Fruit fly (Drosophila melanogaster) whole organism, adult: ENCODE data around the gene CG45218.

ENCODE experiments used
- CG11617 ChIP-seq: fragments of 200-800 bp; sonication (Bioruptor generic); optimal IDR thresholded peaks from 2 replicates; lab custom pipeline; 2017; ENCODE audit warnings: mild to moderate bottlenecking, missing biosample characterization, missing genetic modification reagents, missing genetic modification characterization
- CG12768 ChIP-seq: fragments of 200-800 bp; sonication (Bioruptor generic); optimal IDR thresholded peaks from 2 replicates; lab custom pipeline; 2017; ENCODE audit warnings: missing biosample characterization, missing genetic modification characterization, mild to moderate bottlenecking, moderate library complexity, missing genetic modification reagents
- CG14711 ChIP-seq: fragments of 200-800 bp; sonication (Bioruptor generic); optimal IDR thresholded peaks from 2 replicates; lab custom pipeline; 2018; ENCODE audit warnings: missing biosample characterization, mild to moderate bottlenecking, missing genetic modification characterization, moderate library complexity
- CG1620 ChIP-seq: fragments of 200-800 bp; sonication (Bioruptor generic); optimal IDR thresholded peaks from 2 replicates; lab custom pipeline; 2016; ENCODE audit warnings: missing biosample characterization, missing genetic modification characterization
- CG33017 ChIP-seq: fragments of 200-800 bp; sonication (Bioruptor generic); optimal IDR thresholded peaks from 2 replicates; lab custom pipeline; 2018; ENCODE audit warnings: missing biosample characterization, mild to moderate bottlenecking, missing genetic modification characterization, moderate library complexity
- CG5204 ChIP-seq: fragments of 200-800 bp; sonication (Bioruptor generic); optimal IDR thresholded peaks from 2 replicates; lab custom pipeline; 2016; ENCODE audit warnings: missing biosample characterization, missing genetic modification characterization
- CG7045 ChIP-seq: fragments of 200-800 bp; sonication (Bioruptor generic); optimal IDR thresholded peaks from 2 replicates; lab custom pipeline; 2017; ENCODE audit warnings: missing biosample characterization, mild to moderate bottlenecking, missing genetic modification characterization
- CG7101 ChIP-seq: fragments of 200-800 bp; sonication (Bioruptor generic); optimal IDR thresholded peaks from 2 replicates; lab custom pipeline; 2018; ENCODE audit warnings: missing biosample characterization, mild to moderate bottlenecking, missing genetic modification characterization, moderate library complexity
- Clk ChIP-seq: fragments of 200-800 bp; sonication (Bioruptor generic); optimal IDR thresholded peaks from 2 replicates; lab custom pipeline; 2017; ENCODE audit warnings: missing biosample characterization, missing genetic modification characterization
- Crg-1 ChIP-seq: fragments of 200-800 bp; sonication (Bioruptor generic); optimal IDR thresholded peaks from 2 replicates; lab custom pipeline; 2016; ENCODE audit warnings: missing biosample characterization, missing genetic modification characterization
- Hr96 ChIP-seq: fragments of 200-800 bp; sonication (Bioruptor generic); optimal IDR thresholded peaks from 2 replicates; lab custom pipeline; 2016; ENCODE audit warnings: missing biosample characterization, missing genetic modification characterization
- Mnt ChIP-seq: fragments of 200-800 bp; sonication (Bioruptor generic); optimal IDR thresholded peaks from 2 replicates; lab custom pipeline; 2016; ENCODE audit warnings: missing biosample characterization, mild to moderate bottlenecking, missing genetic modification characterization
- bab1 ChIP-seq: fragments of 200-800 bp; sonication (Bioruptor generic); optimal IDR thresholded peaks from 3 replicates; lab custom pipeline; 2019; ENCODE audit warnings: missing biosample characterization, mild to moderate bottlenecking, missing genetic modification characterization, moderate library complexity
- cic ChIP-seq: fragments of 200-800 bp; sonication (Bioruptor generic); optimal IDR thresholded peaks from 2 replicates; lab custom pipeline; 2017; ENCODE audit warnings: missing biosample characterization, mild to moderate bottlenecking, missing genetic modification characterization, moderate library complexity
- cnc ChIP-seq, 2 experiments: fragments of >200 bp; optimal IDR thresholded peaks; 2 replicates each; lab custom pipeline; 2017
- kay ChIP-seq: fragments of 200-800 bp; sonication (Bioruptor generic); peaks from one replicate; lab custom pipeline; 2016; ENCODE audit warnings: missing biosample characterization, missing genetic modification characterization, borderline replicate concordance
- ovo ChIP-seq: fragments of 200-800 bp; sonication (Bioruptor generic); optimal IDR thresholded peaks from 2 replicates; lab custom pipeline; 2016; ENCODE audit warnings: missing biosample characterization, missing genetic modification characterization
- pad ChIP-seq: fragments of 200-800 bp; sonication (Bioruptor generic); optimal IDR thresholded peaks from 3 replicates; lab custom pipeline; 2017; ENCODE audit warnings: missing biosample characterization, missing genetic modification characterization, mild to moderate bottlenecking, moderate library complexity, missing genetic modification reagents
- tj ChIP-seq: fragments of 200-800 bp; sonication (Bioruptor generic); optimal IDR thresholded peaks from 3 replicates; lab custom pipeline; 2017; ENCODE audit warnings: missing biosample characterization, mild to moderate bottlenecking, missing genetic modification characterization, moderate library complexity
- toe ChIP-seq: fragments of 200-800 bp; sonication (Bioruptor generic); optimal IDR thresholded peaks from 2 replicates; lab custom pipeline; 2016; ENCODE audit warnings: missing biosample characterization, missing genetic modification characterization

Gene CG45218

DNA sequence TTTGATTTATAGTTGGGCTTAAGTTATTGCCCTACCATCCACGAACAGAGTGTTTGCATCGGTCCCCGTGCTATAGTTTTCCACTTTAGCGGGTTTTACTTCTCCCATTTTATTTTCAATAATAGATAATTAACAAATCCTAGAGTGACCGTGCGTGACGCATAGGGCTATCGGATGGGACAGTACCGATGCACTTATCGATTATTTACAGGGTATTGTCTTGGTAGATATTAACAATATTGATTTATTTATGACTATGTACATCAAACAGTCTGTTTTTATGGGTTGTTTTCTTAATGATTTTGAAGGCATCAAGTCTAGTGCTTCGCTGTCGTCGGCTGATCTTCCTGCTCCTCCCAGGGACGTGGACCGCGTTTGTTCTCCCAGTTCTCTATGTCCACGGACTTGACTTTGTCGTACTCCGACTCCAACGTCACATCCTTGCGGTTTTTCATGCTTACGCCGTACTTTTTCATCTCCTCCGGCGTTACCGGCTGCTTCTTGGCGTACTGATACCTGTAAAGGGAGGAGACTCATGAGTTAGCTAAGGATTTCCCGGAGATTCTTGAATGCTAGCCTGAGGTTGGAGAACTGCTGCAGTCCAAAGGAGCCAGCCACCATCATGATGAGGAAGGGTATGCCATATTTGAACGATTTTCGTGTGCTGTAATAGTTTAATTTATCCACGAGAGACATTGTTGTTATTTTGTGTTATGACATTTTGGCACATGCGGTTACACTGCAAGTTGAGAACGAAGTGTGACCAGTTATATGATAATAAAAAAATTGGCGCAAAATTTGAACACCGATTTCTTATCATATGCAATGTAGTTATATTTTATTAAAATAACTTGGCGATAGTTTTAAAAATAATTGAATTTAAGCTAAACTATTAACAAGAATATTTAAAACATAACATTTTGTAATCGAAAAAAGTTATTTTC, 12.4 kb downstream of the CG45218 start, which contains the start of the genes MRG15 and Tm1:
Gene MRG15 (minus strand): TSS at position 184 of the 944 bp plus-strand sequence.
Gene Tm1 (plus strand): TSS at position 295 of the 944 bp plus-strand sequence.
- TF ChIP-seq CG7045 (GFP tag; lab: Kevin White, UChicago) (no peak), Crg-1 (GFP tag; lab: Kevin White, UChicago) (no peak), ovo (GFP tag; lab: Kevin White, UChicago) (no peak), toe (GFP tag; lab: Kevin White, UChicago) (no peak), Hr96 (no peak), CG1620 (GFP tag; lab: Kevin White, UChicago) (no peak), CG14711 (tag; lab: Kevin White, UChicago) (peak; percentile 15), Mnt (peak; percentile 69), tj (peak; percentile 22), CG11617 (GFP tag; lab: Kevin White, UChicago) (peak; percentile 7), CG33017 (tag; lab: Kevin White, UChicago) (no peak)

DNA sequence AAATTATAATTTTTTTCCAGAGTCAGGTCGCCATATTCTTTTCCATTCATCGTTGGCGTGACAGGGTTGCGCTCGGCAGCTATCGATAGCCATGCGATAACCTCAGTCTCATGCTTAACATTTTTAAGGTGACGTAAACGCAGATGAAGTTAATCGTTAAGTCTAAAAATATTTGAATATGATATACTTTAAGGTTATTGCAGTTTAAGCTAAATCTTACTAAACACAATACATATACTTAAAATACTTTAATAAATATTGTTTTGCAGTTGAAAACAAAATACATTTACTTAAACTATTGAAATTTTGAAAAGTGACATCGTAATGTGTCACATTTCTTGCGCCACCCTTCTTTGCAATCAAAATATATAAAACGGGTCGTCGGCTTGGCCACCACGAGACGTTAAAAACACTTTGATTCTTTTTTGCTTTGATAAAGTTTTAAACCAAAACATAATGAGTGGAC, 15.4 kb downstream of the CG45218 start, which contains the start of the genes Cp190 and CG4338:
Gene Cp190 (minus strand): TSS at position 84 of the 466 bp plus-strand sequence.
Gene CG4338 (plus strand): TSS at position 365 of the 466 bp plus-strand sequence.
- TF ChIP-seq CG1620 (GFP tag; lab: Kevin White, UChicago), result peak; percentile 96
- TF ChIP-seq CG12768, result peak; percentile 98
- peak; percentile 94 for TF ChIP-seq Hr96
- TF ChIP-seq bab1 (GFP tag; lab: Kevin White, UChicago), result peak; percentile 98
- TF ChIP-seq ovo (GFP tag; lab: Kevin White, UChicago), result peak; percentile 91
- TF ChIP-seq toe (GFP tag; lab: Kevin White, UChicago), result peak; percentile 98
- peak; percentile 88 for TF ChIP-seq tj
- peak; percentile 95 for TF ChIP-seq Crg-1 (GFP tag; lab: Kevin White, UChicago)
- TF ChIP-seq cic (GFP tag; lab: Kevin White, UChicago), result peak; percentile 77
- peak; percentile 99 for TF ChIP-seq CG7101 (tag; lab: Kevin White, UChicago)
- peak; percentile 98 for TF ChIP-seq CG11617 (GFP tag; lab: Kevin White, UChicago)
- TF ChIP-seq Clk (GFP tag; lab: Kevin White, UChicago), result peak; percentile 94
- TF ChIP-seq CG33017 (tag; lab: Kevin White, UChicago), result peak; percentile 98
- no peak for TF ChIP-seq CG5204 (GFP tag; lab: Kevin White, UChicago)
- TF ChIP-seq cnc (optimal IDR thresholded peaks at IDR 0.05; lab: Kevin White, UChicago), result no peak
- TF ChIP-seq CG7045 (GFP tag; lab: Kevin White, UChicago), result peak; percentile 98
- peak; percentile 90 for TF ChIP-seq pad (GFP tag; lab: Kevin White, UChicago)
- no peak for TF ChIP-seq kay
- TF ChIP-seq CG14711 (tag; lab: Kevin White, UChicago), result peak; percentile 97
- peak; percentile 96 for TF ChIP-seq Mnt

DNA sequence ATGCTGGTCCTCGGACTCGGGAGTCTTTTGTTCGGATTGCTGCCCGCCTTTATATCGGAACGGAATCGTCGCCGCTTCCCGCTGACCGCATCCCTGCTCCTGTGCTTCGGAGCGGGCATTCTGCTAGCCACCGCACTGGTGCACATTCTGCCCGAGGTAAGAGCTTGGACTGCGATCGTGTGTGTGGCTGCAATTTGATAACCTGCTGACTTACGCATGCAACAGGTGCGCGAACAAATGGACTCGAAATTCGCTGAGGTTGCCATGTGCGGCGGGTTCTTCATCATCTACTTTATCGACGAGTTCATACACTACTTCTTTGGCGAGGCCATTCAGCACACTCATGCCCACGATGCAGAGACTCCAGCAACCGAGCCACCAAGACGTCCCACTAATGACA, 21.7 kb downstream of the CG45218 start:
- TF ChIP-seq CG7101 (tag; lab: Kevin White, UChicago), result no peak
- TF ChIP-seq CG33017 (tag; lab: Kevin White, UChicago), result no peak
- TF ChIP-seq tj, result peak; percentile 90

DNA sequence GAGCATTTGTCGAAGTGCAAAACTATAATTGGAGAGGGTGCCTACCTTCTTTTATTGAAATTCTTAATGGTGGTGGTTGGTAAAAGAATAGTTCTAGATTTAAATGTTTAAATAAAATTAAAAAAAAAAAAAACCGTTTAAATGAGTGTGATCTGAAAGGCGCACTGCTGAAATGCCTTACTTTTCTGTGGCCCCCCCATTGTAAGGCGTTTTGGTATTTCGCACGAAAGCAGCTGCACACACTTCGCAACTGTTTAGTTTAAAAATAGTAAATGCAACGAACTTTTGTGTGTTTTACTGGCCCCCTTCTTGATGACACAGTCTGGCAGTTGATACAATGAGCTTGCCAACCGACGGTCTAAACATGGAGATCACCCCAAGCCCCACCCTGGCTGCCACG, 22.2 kb downstream of the CG45218 start, which contains the start of the genes CG14864 and Zip88E:
Gene CG14864 (minus strand): TSS at position 113 of the 400 bp plus-strand sequence.
Gene Zip88E (plus strand): TSS at position 237 of the 400 bp plus-strand sequence.
- no peak for TF ChIP-seq CG7045 (GFP tag; lab: Kevin White, UChicago)
- TF ChIP-seq ovo (GFP tag; lab: Kevin White, UChicago), result no peak
- no peak for TF ChIP-seq CG7101 (tag; lab: Kevin White, UChicago)
- no peak for TF ChIP-seq Hr96
- peak; percentile 16 for TF ChIP-seq bab1 (GFP tag; lab: Kevin White, UChicago)
- no peak for TF ChIP-seq kay

DNA sequence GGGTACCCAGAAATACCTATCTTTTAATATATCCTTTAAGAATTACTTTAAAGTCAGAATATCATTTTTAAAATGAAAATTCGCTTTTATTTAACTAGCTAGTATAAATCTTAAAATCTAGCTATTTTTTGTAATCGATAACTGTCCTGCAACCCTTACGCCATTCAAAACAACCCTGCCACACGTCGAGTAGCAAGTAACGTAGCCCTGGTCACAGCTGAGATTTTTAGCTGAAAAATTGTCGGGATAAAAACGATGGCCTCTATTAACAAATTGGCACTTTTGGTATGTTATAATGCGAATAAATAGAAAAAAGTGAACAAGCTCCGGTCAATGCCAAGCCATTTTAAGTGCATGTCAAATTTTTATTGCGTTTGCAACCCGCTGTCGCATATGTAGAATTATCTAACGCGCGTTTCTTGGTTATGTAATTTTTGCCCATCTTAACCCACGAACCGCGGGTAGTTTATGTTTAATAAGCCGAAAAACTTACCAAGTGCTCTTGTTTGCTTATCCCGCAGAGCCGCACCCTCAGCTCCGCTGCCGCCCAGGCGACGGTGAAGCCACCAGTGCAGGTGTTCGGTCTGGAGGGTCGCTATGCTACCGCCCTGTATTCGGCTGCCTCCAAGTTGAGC, 25.1 kb downstream of the CG45218 start, which contains the start of gene ATPsynO:
Gene ATPsynO (plus strand): TSS at position 186 of the 635 bp plus-strand sequence.
- peak; percentile 59 for TF ChIP-seq CG14711 (tag; lab: Kevin White, UChicago)
- TF ChIP-seq Mnt, result peak; percentile 60
- no peak for TF ChIP-seq kay
- TF ChIP-seq CG7045 (GFP tag; lab: Kevin White, UChicago), result no peak
- peak; percentile 20 for TF ChIP-seq CG1620 (GFP tag; lab: Kevin White, UChicago)
- no peak for TF ChIP-seq CG5204 (GFP tag; lab: Kevin White, UChicago)
- TF ChIP-seq pad (GFP tag; lab: Kevin White, UChicago), result no peak
- TF ChIP-seq CG33017 (tag; lab: Kevin White, UChicago), result peak; percentile 43
- no peak for TF ChIP-seq CG12768
- TF ChIP-seq cnc (optimal IDR thresholded peaks at IDR 0.05; lab: Kevin White, UChicago), result no peak
- no peak for TF ChIP-seq Clk (GFP tag; lab: Kevin White, UChicago)
- no peak for TF ChIP-seq cic (GFP tag; lab: Kevin White, UChicago)
- no peak for TF ChIP-seq tj
- no peak for TF ChIP-seq ovo (GFP tag; lab: Kevin White, UChicago)
- TF ChIP-seq CG11617 (GFP tag; lab: Kevin White, UChicago), result peak; percentile 51
- TF ChIP-seq Hr96, result no peak
- peak; percentile 46 for TF ChIP-seq CG7101 (tag; lab: Kevin White, UChicago)
- peak; percentile 74 for TF ChIP-seq bab1 (GFP tag; lab: Kevin White, UChicago)
- no peak for TF ChIP-seq toe (GFP tag; lab: Kevin White, UChicago)
- peak; percentile 17 for TF ChIP-seq Crg-1 (GFP tag; lab: Kevin White, UChicago)
